Fruit fly (Drosophila melanogaster): ENCODE data around the gene HLH3B.

DNA sequence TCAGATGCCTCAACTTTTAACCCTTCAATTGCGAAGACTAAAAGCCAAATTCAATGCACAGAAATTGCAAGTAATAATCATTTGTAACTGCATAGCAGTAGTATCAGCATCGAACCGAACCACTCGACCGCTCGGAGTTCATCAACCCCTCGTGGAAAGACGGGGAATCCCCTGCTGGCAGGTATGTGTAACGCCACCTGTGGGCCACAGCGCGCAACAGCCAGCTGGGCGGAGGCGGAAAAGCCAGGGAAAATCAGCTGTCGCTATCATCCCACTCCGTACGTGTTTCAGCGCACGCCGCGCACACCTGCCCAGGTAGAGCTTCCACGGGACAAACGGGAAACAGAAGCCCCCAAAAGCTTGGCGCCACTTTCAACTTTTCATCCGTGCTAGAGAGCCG is 2.9 kb upstream of the HLH3B start:
- TF ChIP-seq h (optimal IDR thresholded peaks at IDR 0.05) (no peak), insv (optimal IDR thresholded peaks at IDR 0.05) (no peak), psq (optimal IDR thresholded peaks at IDR 0.05) (no peak), ttk (optimal IDR thresholded peaks at IDR 0.05) (no peak), Sin3A (optimal IDR thresholded peaks at IDR 0.05) (no peak)
